Worm (Caenorhabditis elegans) whole organism, L1 larva: ENCODE data around the gene K09E2.1.

ENCODE experiments used
- C34B4.2 ChIP-seq: sonication (generic microtip); optimal IDR thresholded peaks from 2 replicates; lab custom pipeline; 2017; ENCODE audit warnings: mild to moderate bottlenecking, missing genetic modification characterization, missing compliant biosample characterization
- blmp-1 ChIP-seq: fragments of 150-350 bp; optimal IDR thresholded peaks from 2 replicates; lab custom pipeline; 2014; ENCODE audit warnings: missing biosample characterization, missing genetic modification characterization
- ceh-8 ChIP-seq: fragments of 200-800 bp; sonication (Bioruptor generic); optimal IDR thresholded peaks from 2 replicates; lab custom pipeline; 2018; ENCODE audit warnings: mild to moderate bottlenecking, missing genetic modification characterization, moderate library complexity, missing compliant biosample characterization
- dsc-1 ChIP-seq: sonication (generic microtip); optimal IDR thresholded peaks from 2 replicates; lab custom pipeline; 2016; ENCODE audit warnings: mild to moderate bottlenecking, missing genetic modification characterization, missing compliant biosample characterization
- efl-1 ChIP-seq, 4 experiments: fragments of 150-350 bp; optimal IDR thresholded peaks in 3 of 4; peaks in 1 of 4; 1 replicate in 1 of 4; 2 replicates in 3 of 4; lab custom pipeline; 2014; ENCODE audit warnings: missing biosample characterization in 2 of 4, missing genetic modification characterization in 2 of 4, missing genetic modification reagents in 2 of 4
- efl-3 ChIP-seq: fragments of 200-800 bp; sonication (Bioruptor generic); optimal IDR thresholded peaks from 2 replicates; lab custom pipeline; 2018; ENCODE audit warnings: mild to moderate bottlenecking, missing genetic modification characterization, missing compliant biosample characterization
- egl-13 ChIP-seq: sonication (generic microtip); optimal IDR thresholded peaks from 2 replicates; lab custom pipeline; 2016; ENCODE audit warnings: missing genotype, missing genetic modification reagents, missing genetic modification characterization, missing compliant biosample characterization
- elt-2 ChIP-seq: sonication (generic microtip); optimal IDR thresholded peaks from 2 replicates; lab custom pipeline; 2016; ENCODE audit warnings: missing genetic modification characterization, mild to moderate bottlenecking, inconsistent platforms, missing compliant biosample characterization, missing genetic modification reagents
- fkh-4 ChIP-seq: sonication (generic microtip); optimal IDR thresholded peaks from 2 replicates; lab custom pipeline; 2016; ENCODE audit warnings: missing compliant biosample characterization, missing genetic modification characterization, borderline replicate concordance
- grh-1 ChIP-seq: fragments of 200-800 bp; sonication (Bioruptor generic); IDR thresholded peaks from 2 replicates; pipeline ENCODE4 v1.3.6; 2022; ENCODE audit warnings: missing genetic modification reagents, missing genetic modification characterization, missing compliant biosample characterization
- irx-1 ChIP-seq: sonication (generic microtip); optimal IDR thresholded peaks from 2 replicates; lab custom pipeline; 2016; ENCODE audit warnings: missing genetic modification characterization, missing compliant biosample characterization
- lin-13 ChIP-seq: fragments of 150-350 bp; optimal IDR thresholded peaks from 2 replicates; lab custom pipeline; 2014; ENCODE audit warnings: missing biosample characterization, missing genetic modification reagents, missing genetic modification characterization
- lin-14 ChIP-seq: fragments of 200-800 bp; sonication (Bioruptor generic); optimal IDR thresholded peaks from 2 replicates; lab custom pipeline; 2018; ENCODE audit warnings: mild to moderate bottlenecking, missing genetic modification characterization, moderate library complexity, missing compliant biosample characterization
- lin-35 ChIP-seq, 2 experiments: fragments of 150-350 bp; optimal IDR thresholded peaks; 2 replicates each; lab custom pipeline; 2014; ENCODE audit warnings: missing biosample characterization in 2 of 2, missing genetic modification characterization in 2 of 2, missing genetic modification reagents in 2 of 2
- lsy-2 ChIP-seq, 2 experiments: fragments of 150-350 bp; optimal IDR thresholded peaks; 2 replicates each; lab custom pipeline; 2014; ENCODE audit warnings: missing biosample characterization in 2 of 2, missing genetic modification characterization in 2 of 2
- mep-1 ChIP-seq: fragments of 150-350 bp; optimal IDR thresholded peaks from 2 replicates; lab custom pipeline; 2014; ENCODE audit warnings: missing biosample characterization, missing genetic modification characterization
- nhr-20 ChIP-seq: sonication (generic microtip); optimal IDR thresholded peaks from 2 replicates; lab custom pipeline; 2016; ENCODE audit warnings: mild to moderate bottlenecking, missing genetic modification characterization, missing compliant biosample characterization
- nhr-47 ChIP-seq: sonication (generic microtip); optimal IDR thresholded peaks from 2 replicates; lab custom pipeline; 2016; ENCODE audit warnings: mild to moderate bottlenecking, missing genetic modification characterization, moderate library complexity, missing compliant biosample characterization
- nhr-71 ChIP-seq: sonication (generic microtip); optimal IDR thresholded peaks from 2 replicates; lab custom pipeline; 2016; ENCODE audit warnings: mild to moderate bottlenecking, missing genetic modification characterization, moderate library complexity, missing compliant biosample characterization
- nhr-76 ChIP-seq: sonication (generic microtip); optimal IDR thresholded peaks from 2 replicates; lab custom pipeline; 2017; ENCODE audit warnings: missing biosample characterization, missing genetic modification characterization
- nhr-85 ChIP-seq: sonication (generic microtip); peaks from one replicate; lab custom pipeline; 2016; ENCODE audit warnings: missing genetic modification characterization, inconsistent platforms, missing compliant biosample characterization
- nhr-90 ChIP-seq: sonication (generic microtip); optimal IDR thresholded peaks from 2 replicates; lab custom pipeline; 2016; ENCODE audit warnings: mild to moderate bottlenecking, missing genetic modification characterization, missing compliant biosample characterization; ENCODE audit not compliant: poor library complexity
- pax-3 ChIP-seq: fragments of 200-800 bp; sonication (Bioruptor generic); optimal IDR thresholded peaks from 2 replicates; lab custom pipeline; 2018; ENCODE audit warnings: mild to moderate bottlenecking, missing genetic modification characterization, moderate library complexity, missing compliant biosample characterization
- skn-1 ChIP-seq: fragments of 150-350 bp; optimal IDR thresholded peaks from 2 replicates; lab custom pipeline; 2014; ENCODE audit warnings: missing biosample characterization, missing genetic modification characterization
- snpc-4 ChIP-seq: fragments of 150-350 bp; optimal IDR thresholded peaks from 2 replicates; lab custom pipeline; 2014; ENCODE audit warnings: missing biosample characterization, missing genetic modification characterization
- snu-23 ChIP-seq: sonication (generic microtip); optimal IDR thresholded peaks from 2 replicates; lab custom pipeline; 2016; ENCODE audit warnings: missing genetic modification characterization, missing compliant biosample characterization
- sptf-1 ChIP-seq: fragments of 150-350 bp; optimal IDR thresholded peaks from 2 replicates; lab custom pipeline; 2014; ENCODE audit warnings: missing biosample characterization, missing genetic modification characterization
- swsn-7 ChIP-seq: sonication (generic microtip); optimal IDR thresholded peaks from 2 replicates; lab custom pipeline; 2016; ENCODE audit warnings: missing genetic modification characterization, missing compliant biosample characterization
- unc-86 ChIP-seq: sonication (generic microtip); optimal IDR thresholded peaks from 2 replicates; lab custom pipeline; 2016; ENCODE audit warnings: missing genetic modification characterization, missing compliant biosample characterization
- unc-98 ChIP-seq: fragments of 200-800 bp; sonication (Bioruptor generic); IDR thresholded peaks from 2 replicates; pipeline ENCODE4 v1.3.6; 2022; ENCODE audit warnings: missing genetic modification characterization, missing compliant biosample characterization
- vab-15 ChIP-seq: sonication (generic microtip); optimal IDR thresholded peaks from 2 replicates; lab custom pipeline; 2017; ENCODE audit warnings: missing genotype, mild to moderate bottlenecking, missing genetic modification characterization, missing compliant biosample characterization
- ztf-11 ChIP-seq, 2 experiments: sonication (generic microtip); optimal IDR thresholded peaks; 2 replicates each; lab custom pipeline; 2016 to 2017; ENCODE audit warnings: missing genetic modification characterization in 2 of 2, missing biosample characterization in 1 of 2, missing compliant biosample characterization in 1 of 2
- ztf-4 ChIP-seq: fragments of 150-350 bp; optimal IDR thresholded peaks from 2 replicates; lab custom pipeline; 2014; ENCODE audit warnings: missing biosample characterization, missing genetic modification characterization

Gene K09E2.1

ce11 chrX:8713754-8714295 lies 32.1 kb downstream of the K09E2.1 start, which contains the start of gene F53A9.6:
F53A9.6 (minus strand) TSS chrX:8713804.
- TF ChIP-seq efl-1 (optimal IDR thresholded peaks at IDR 0.05; lab: Kevin White, UChicago), result no peak
- peak in 1 of 2 experiments; percentile 74 for TF ChIP-seq efl-1 (GFP tag; optimal IDR thresholded peaks at IDR 0.05 in 1 of 2; lab: Kevin White, UChicago)
- TF ChIP-seq elt-2, result peak; percentile 64
- no peak for TF ChIP-seq C34B4.2

- TF ChIP-seq ceh-8 (GFP tag; lab: Kevin White, UChicago) (no peak), snpc-4 (tag; lab: Kevin White, UChicago) (no peak), swsn-7 (tag; lab: Kevin White, UChicago) (no peak), nhr-71 (tag; lab: Kevin White, UChicago) (no peak), unc-86 (tag; lab: Kevin White, UChicago) (no peak), mep-1 (no peak), nhr-76 (no peak), sptf-1 (tag; lab: Kevin White, UChicago) (no peak), efl-1 (optimal IDR thresholded peaks at IDR 0.05; lab: Kevin White, UChicago) (no peak), efl-1 (GFP tag; optimal IDR thresholded peaks at IDR 0.05 in 1 of 2; lab: Kevin White, UChicago) (no peak)
Measured at ce11 chrX:8714845-8715244, 33.1 kb downstream of the K09E2.1 start.

ce11 chrX:8716822-8717221 lies 35.1 kb downstream of the K09E2.1 start, which contains the start of gene F53A9.7:
F53A9.7 (minus strand) TSS chrX:8716922.
- TF ChIP-seq C34B4.2 (no peak), nhr-85 (tag; lab: Kevin White, UChicago) (peak; percentile 35)
- TF ChIP-seq, all 84 proteins: peak for 1

ce11 chrX:8718153-8718552 lies 36.5 kb downstream of the K09E2.1 start:
- no peak for TF ChIP-seq efl-1 (optimal IDR thresholded peaks at IDR 0.05; lab: Kevin White, UChicago)
- TF ChIP-seq efl-1 (GFP tag; optimal IDR thresholded peaks at IDR 0.05 in 1 of 2; lab: Kevin White, UChicago), result peak in 1 of 2 experiments; percentile 5
- no peak for TF ChIP-seq lin-14
- no peak for TF ChIP-seq unc-98 (GFP tag; lab: Robert Waterston, UW)

ce11 chrX:8718856-8719255 lies 37.2 kb downstream of the K09E2.1 start, which contains the start of gene F53A9.8:
F53A9.8 (minus strand) TSS chrX:8718904.
- TF ChIP-seq elt-2 (peak; percentile 9), pax-3 (peak; percentile 11), lin-13 (no peak), ztf-11 (tag; optimal IDR thresholded peaks at IDR 0.05; lab: Kevin White, UChicago) (no peak), unc-86 (tag; lab: Kevin White, UChicago) (no peak), nhr-71 (tag; lab: Kevin White, UChicago) (no peak), sptf-1 (tag; lab: Kevin White, UChicago) (no peak), ceh-8 (GFP tag; lab: Kevin White, UChicago) (no peak), blmp-1 (no peak), grh-1 (GFP tag; lab: Robert Waterston, UW) (no peak), irx-1 (tag; lab: Kevin White, UChicago) (no peak), vab-15 (no peak), lin-35 (GFP tag; optimal IDR thresholded peaks at IDR 0.05; lab: Kevin White, UChicago) (peak in 1 of 2 experiments; percentile 4)

- TF ChIP-seq nhr-20 (tag; lab: Kevin White, UChicago) (peak; percentile 49), irx-1 (tag; lab: Kevin White, UChicago) (no peak), ztf-4 (tag; lab: Kevin White, UChicago) (no peak), blmp-1 (no peak), unc-98 (GFP tag; lab: Robert Waterston, UW) (no peak), nhr-47 (tag; lab: Kevin White, UChicago) (no peak), efl-3 (GFP tag; lab: Kevin White, UChicago) (no peak), lin-35 (GFP tag; optimal IDR thresholded peaks at IDR 0.05; lab: Kevin White, UChicago) (peak in 1 of 2 experiments; percentile 2), elt-2 (peak; percentile 48), lsy-2 (tag; optimal IDR thresholded peaks at IDR 0.05; lab: Kevin White, UChicago) (no peak)
Measured at ce11 chrX:8719888-8720287, 38.2 kb downstream of the K09E2.1 start.

- TF ChIP-seq efl-3 (GFP tag; lab: Kevin White, UChicago) (no peak), skn-1 (tag; lab: Kevin White, UChicago) (no peak), fkh-4 (tag; lab: Kevin White, UChicago) (no peak), snu-23 (no peak), egl-13 (no peak), dsc-1 (tag; lab: Kevin White, UChicago) (no peak), nhr-90 (no peak), lin-35 (GFP tag; optimal IDR thresholded peaks at IDR 0.05; lab: Kevin White, UChicago) (no peak)
Measured at ce11 chrX:8720658-8721057, 39.0 kb downstream of the K09E2.1 start, which contains the start of gene F53A9.9. F53A9.9 (minus strand) TSS chrX:8720758.
